Fruit fly (Drosophila melanogaster): Measurements from ENCODE around the gene ush.

ush gene

dm6 chr2L:512028-512427 is 36.0 kb downstream of the ush start (continued):
- TF ChIP-seq Taf1 (GFP tag; IDR thresholded peaks at IDR 0.05) = no peak
- TF ChIP-seq CG14050 (GFP tag; IDR thresholded peaks at IDR 0.05) = peak; percentile 38; the same call in 1 of the 3 replicates
- TF ChIP-seq crc (GFP tag; optimal IDR thresholded peaks at IDR 0.05) = no peak
- no peak for TF ChIP-seq toy (GFP tag; IDR thresholded peaks at IDR 0.05)
- peak in 1 of 2 experiments; percentile 8 for TF ChIP-seq Hr78 (GFP tag; optimal IDR thresholded peaks at IDR 0.05)
- TF ChIP-seq Lim3 (GFP tag; IDR thresholded peaks at IDR 0.05) = peak; percentile 34; the same call in 1 of the 2 replicates
- peak; percentile 81 for TF ChIP-seq CG11504 (tag; optimal IDR thresholded peaks at IDR 0.05)
- TF ChIP-seq CG32772 (GFP tag; IDR thresholded peaks at IDR 0.05) = no peak
- TF ChIP-seq HLHmδ (GFP tag; optimal IDR thresholded peaks at IDR 0.05) = no peak
- TF ChIP-seq lilli (GFP tag; optimal IDR thresholded peaks at IDR 0.05) = peak; percentile 63
- TF ChIP-seq Dp (GFP tag; optimal IDR thresholded peaks at IDR 0.05) = no peak
- no peak for TF ChIP-seq bigmax (GFP tag; optimal IDR thresholded peaks at IDR 0.05)
- TF ChIP-seq jigr1 (GFP tag; IDR thresholded peaks at IDR 0.05) = no peak
- no peak for TF ChIP-seq Kr (GFP tag; optimal IDR thresholded peaks at IDR 0.05)
- TF ChIP-seq dpn (GFP tag; optimal IDR thresholded peaks at IDR 0.05) = peak; percentile 23 to 67
- no peak for TF ChIP-seq sna (GFP tag; IDR thresholded peaks at IDR 0.05; ENCODE audit: partially characterized antibody)
- no peak for TF ChIP-seq HmgD (GFP tag; optimal IDR thresholded peaks at IDR 0.05)
- no peak for TF ChIP-seq gro (GFP tag; optimal IDR thresholded peaks at IDR 0.05)
- TF ChIP-seq CG1529 (GFP tag; optimal IDR thresholded peaks at IDR 0.05) = peak; percentile 28
- no peak for TF ChIP-seq p53 (GFP tag; optimal IDR thresholded peaks at IDR 0.05)
- TF ChIP-seq Fer2 (tag; optimal IDR thresholded peaks at IDR 0.05) = no peak
- no peak for TF ChIP-seq CG7357 (GFP tag; IDR thresholded peaks at IDR 0.05)
- TF ChIP-seq CG4360 (GFP tag; IDR thresholded peaks at IDR 0.05) = 0 out of 2 replicates have a peak, but pooled peaks have one; percentile 12
- TF ChIP-seq CG3847 (GFP tag; IDR thresholded peaks at IDR 0.05) = peak; percentile 12; the same call in 1 of the 2 replicates
- TF ChIP-seq usp (GFP tag; optimal IDR thresholded peaks at IDR 0.05) = no peak
- no peak for TF ChIP-seq CG31388 (GFP tag; optimal IDR thresholded peaks at IDR 0.05)
- TF ChIP-seq pzg (GFP tag; optimal IDR thresholded peaks at IDR 0.05) = no peak
- TF ChIP-seq CG2889 (GFP tag; IDR thresholded peaks at IDR 0.05) = peak; percentile 54; the same call in 1 of the 3 replicates
- TF ChIP-seq CG12155 (GFP tag; optimal IDR thresholded peaks at IDR 0.05) = peak; percentile 50
- peak; percentile 48 for TF ChIP-seq CG5953 (GFP tag; IDR thresholded peaks at IDR 0.05)
- peak; percentile 55; the same call in 2 of the 3 replicates for TF ChIP-seq CG11456 (GFP tag; IDR thresholded peaks at IDR 0.05)
- TF ChIP-seq CG42726 (GFP tag; IDR thresholded peaks at IDR 0.05; ENCODE audit: partially characterized antibody) = no peak
- TF ChIP-seq oc (tag; optimal IDR thresholded peaks at IDR 0.05) = peak; percentile 66
- TF ChIP-seq CG11723 (GFP tag; optimal IDR thresholded peaks at IDR 0.05) = peak; percentile 31
- no peak for TF ChIP-seq CG9215 (GFP tag; IDR thresholded peaks at IDR 0.05)
- no peak for TF ChIP-seq CG15073 (GFP tag; optimal IDR thresholded peaks at IDR 0.05)
- peak; percentile 9 for TF ChIP-seq CG10462 (GFP tag; optimal IDR thresholded peaks at IDR 0.05)
- peak; percentile 45 for TF ChIP-seq CG2202 (tag; optimal IDR thresholded peaks at IDR 0.05)
- TF ChIP-seq bbx (GFP tag; IDR thresholded peaks at IDR 0.05; ENCODE audit: partially characterized antibody) = no peak
- no peak for TF ChIP-seq amos (GFP tag; IDR thresholded peaks at IDR 0.05; ENCODE audit: partially characterized antibody)
- TF ChIP-seq CG2129 (GFP tag; IDR thresholded peaks at IDR 0.05; ENCODE audit: partially characterized antibody) = no peak
- no peak for TF ChIP-seq vfl (GFP tag; optimal IDR thresholded peaks at IDR 0.05)
- TF ChIP-seq ro (GFP tag; IDR thresholded peaks at IDR 0.05) = no peak
- TF ChIP-seq CG8388 (GFP tag; optimal IDR thresholded peaks at IDR 0.05) = peak; percentile 69
- peak; percentile 38 for TF ChIP-seq CG16815 (GFP tag; optimal IDR thresholded peaks at IDR 0.05)
- TF ChIP-seq pita (GFP tag; optimal IDR thresholded peaks at IDR 0.05) = no peak
- TF ChIP-seq cad (GFP tag; optimal IDR thresholded peaks at IDR 0.05) = no peak
- TF ChIP-seq Dip3 (GFP tag; optimal IDR thresholded peaks at IDR 0.05) = no peak
- TF ChIP-seq CG5180 (GFP tag; optimal IDR thresholded peaks at IDR 0.05) = no peak
- TF ChIP-seq CTCF (GFP tag; optimal IDR thresholded peaks at IDR 0.05) = no peak
- no peak for TF ChIP-seq CG12219 (GFP tag; optimal IDR thresholded peaks at IDR 0.05)
- no peak for TF ChIP-seq Six4 (GFP tag; optimal IDR thresholded peaks at IDR 0.05)

Data from whole organism, embryonic.